Worm (Caenorhabditis elegans): ENCODE measurements around the gene cyn-11.

ce11 chrII:8751686-8752085, 35.6 kb upstream of the cyn-11 start, which contains the start of gene atf-2:
- no peak for TF ChIP-seq lin-39 (tag; optimal IDR thresholded peaks at IDR 0.05)
- TF ChIP-seq ceh-82 (tag; optimal IDR thresholded peaks at IDR 0.05) = no peak
- no peak for TF ChIP-seq ama-1 (optimal IDR thresholded peaks at IDR 0.05)
- no peak for TF ChIP-seq alr-1 (tag; optimal IDR thresholded peaks at IDR 0.05; ENCODE audit: borderline replicate concordance)
- no peak for TF ChIP-seq unc-86 (tag; optimal IDR thresholded peaks at IDR 0.05)
- TF ChIP-seq nhr-77 (tag; optimal IDR thresholded peaks at IDR 0.05) = no peak
- TF ChIP-seq fkh-10 (GFP tag; optimal IDR thresholded peaks at IDR 0.05) = no peak
- TF ChIP-seq lin-14 (GFP tag; optimal IDR thresholded peaks at IDR 0.05) = no peak
- TF ChIP-seq nhr-90 (tag; optimal IDR thresholded peaks at IDR 0.05; ENCODE audit: poor library complexity) = no peak
